Fruit fly (Drosophila melanogaster) whole organism: ENCODE measurements around the gene pie.

ENCODE experiments used
- CG8478 ChIP-seq: fragments of >200 bp; optimal IDR thresholded peaks from 2 replicates; lab custom pipeline; 2018; ENCODE audit warnings: inconsistent platforms
- Dll ChIP-seq: fragments of >200 bp; optimal IDR thresholded peaks from 2 replicates; lab custom pipeline; 2017
- EcR ChIP-seq, 2 experiments: fragments of >200 bp; optimal IDR thresholded peaks; 2 replicates each; lab custom pipeline; 2017; ENCODE audit warnings: missing biosample characterization in 2 of 2, missing genetic modification characterization in 2 of 2, missing genetic modification reagents in 2 of 2
- pan ChIP-seq: fragments of >200 bp; optimal IDR thresholded peaks from 2 replicates; lab custom pipeline; 2017
- psq ChIP-seq: fragments of >200 bp; optimal IDR thresholded peaks from 2 replicates; lab custom pipeline; 2017
- usp ChIP-seq: fragments of >200 bp; optimal IDR thresholded peaks from 2 replicates; lab custom pipeline; 2017; ENCODE audit warnings: missing biosample characterization, missing genetic modification characterization, mixed read lengths

pie gene

dm6 chr2L:10442048-10442790, 19.6 kb upstream of the pie start, which contains the start of gene loh:
Gene loh, plus strand, starts transcription at chr2L:10442534.
- TF ChIP-seq CG8478 = no peak
- TF ChIP-seq usp (GFP tag; lab: Kevin White, UChicago) = no peak
- no peak for TF ChIP-seq psq (lab: Kevin White, UChicago)
- TF ChIP-seq EcR (GFP tag; optimal IDR thresholded peaks at IDR 0.05; lab: Kevin White, UChicago) = no peak
- no peak for TF ChIP-seq pan (lab: Kevin White, UChicago)
- TF ChIP-seq Dll = no peak

- TF ChIP-seq Dll = no peak
- TF ChIP-seq CG8478 = no peak
Observed at dm6 chr2L:10439174-10439573, 16.6 kb upstream of the pie start, which contains the start of gene Nse4. Gene Nse4, plus strand, starts transcription at chr2L:10439440.

- TF ChIP-seq EcR (GFP tag; optimal IDR thresholded peaks at IDR 0.05; lab: Kevin White, UChicago) = no peak
- TF ChIP-seq Dll = no peak
- no peak for TF ChIP-seq psq (lab: Kevin White, UChicago)
- no peak for TF ChIP-seq pan (lab: Kevin White, UChicago)
- TF ChIP-seq usp (GFP tag; lab: Kevin White, UChicago) = no peak
- no peak for TF ChIP-seq CG8478
Observed at dm6 chr2L:10437317-10437716, 14.7 kb upstream of the pie start, which contains the start of gene STUB1. Gene STUB1, plus strand, starts transcription at chr2L:10437548.

dm6 chr2L:10435606-10436160, 13.1 kb upstream of the pie start, which contains the start of the genes TBC1D16 and holn1:
Gene TBC1D16, minus strand, starts transcription at chr2L:10435656.
Gene holn1, plus strand, starts transcription at chr2L:10435995.
- TF ChIP-seq usp (GFP tag; lab: Kevin White, UChicago) = no peak
- no peak for TF ChIP-seq psq (lab: Kevin White, UChicago)
- TF ChIP-seq pan (lab: Kevin White, UChicago) = no peak
- no peak for TF ChIP-seq CG8478

- TF ChIP-seq CG8478 (no peak), EcR (GFP tag; optimal IDR thresholded peaks at IDR 0.05; lab: Kevin White, UChicago) (no peak), pan (lab: Kevin White, UChicago) (no peak), Dll (no peak)
Observed at dm6 chr2L:10430802-10431476, 8.4 kb upstream of the pie start, which contains the start of the genes Bug22 and TfIIB. Gene Bug22, minus strand, starts transcription at chr2L:10430918. Gene TfIIB, plus strand, starts transcription at chr2L:10431338.

dm6 chr2L:10428528-10428927, 5.9 kb upstream of the pie start, which contains the start of gene CG5188:
Gene CG5188, plus strand, starts transcription at chr2L:10428829.
- TF ChIP-seq CG8478 (no peak), EcR (GFP tag; optimal IDR thresholded peaks at IDR 0.05; lab: Kevin White, UChicago) (no peak), pan (lab: Kevin White, UChicago) (no peak), psq (lab: Kevin White, UChicago) (no peak), usp (GFP tag; lab: Kevin White, UChicago) (no peak), Dll (no peak)

dm6 chr2L:10426534-10427048, 4.0 kb upstream of the pie start, which contains the start of the genes SmB and KdelR:
Gene SmB, minus strand, starts transcription at chr2L:10426627.
Gene KdelR, plus strand, starts transcription at chr2L:10426887.
- TF ChIP-seq pan (lab: Kevin White, UChicago) (no peak), CG8478 (no peak), psq (lab: Kevin White, UChicago) (no peak), EcR (GFP tag; optimal IDR thresholded peaks at IDR 0.05; lab: Kevin White, UChicago) (no peak), usp (GFP tag; lab: Kevin White, UChicago) (no peak), Dll (no peak)

- TF ChIP-seq pan (lab: Kevin White, UChicago) (no peak), usp (GFP tag; lab: Kevin White, UChicago) (no peak), psq (lab: Kevin White, UChicago) (no peak), CG8478 (no peak), Dll (no peak), EcR (GFP tag; optimal IDR thresholded peaks at IDR 0.05; lab: Kevin White, UChicago) (no peak)
Observed at dm6 chr2L:10425599-10425998, 3.0 kb upstream of the pie start.

- TF ChIP-seq psq (lab: Kevin White, UChicago) (no peak), Dll (no peak), EcR (GFP tag; optimal IDR thresholded peaks at IDR 0.05; lab: Kevin White, UChicago) (no peak), usp (GFP tag; lab: Kevin White, UChicago) (no peak), pan (lab: Kevin White, UChicago) (no peak), CG8478 (no peak)
Observed at dm6 chr2L:10418981-10419380, 3.6 kb downstream of the pie start, which contains the start of gene RfC3. Gene RfC3, plus strand, starts transcription at chr2L:10419190.

- no peak for TF ChIP-seq EcR (GFP tag; optimal IDR thresholded peaks at IDR 0.05; lab: Kevin White, UChicago)
- TF ChIP-seq Dll = no peak
- no peak for TF ChIP-seq psq (lab: Kevin White, UChicago)
- no peak for TF ChIP-seq pan (lab: Kevin White, UChicago)
- TF ChIP-seq usp (GFP tag; lab: Kevin White, UChicago) = no peak
- TF ChIP-seq CG8478 = no peak
Observed at dm6 chr2L:10413251-10414127, 9.1 kb downstream of the pie start, which contains the start of the genes CG5355 and Klp31E. Gene CG5355, minus strand, starts transcription at chr2L:10413463. Gene Klp31E, plus strand, starts transcription at chr2L:10414017.
